Fruit fly (Drosophila melanogaster) ovary, adult (tissue): ENCODE results near the gene CG43702.

ENCODE experiments used
- CG17801 ChIP-seq: fragments of 200-800 bp; optimal IDR thresholded peaks from 2 replicates; lab custom pipeline; 2019; ENCODE audit warnings: missing biosample characterization, mild to moderate bottlenecking, missing genetic modification characterization, moderate library complexity; ENCODE audit not compliant: partially characterized antibody

CG43702 gene

dm6 chr3L:21319957-21320356, 21.5 kb downstream of the CG43702 start:
- TF ChIP-seq CG17801 (GFP tag; lab: Kevin White, UChicago) = no peak

dm6 chr3L:21321807-21322503, 23.5 kb downstream of the CG43702 start:
- TF ChIP-seq CG17801 (GFP tag; lab: Kevin White, UChicago) = no peak

- TF ChIP-seq CG17801 (GFP tag; lab: Kevin White, UChicago) = no peak
These were observed 26.2 kb downstream of the CG43702 start for dm6 chr3L:21324724-21325123.

dm6 chr3L:21334999-21335631, 36.6 kb downstream of the CG43702 start, which contains the start of gene Tsr1:
Tsr1 (plus strand) TSS chr3L:21335215.
- no peak for TF ChIP-seq CG17801 (GFP tag; lab: Kevin White, UChicago)

dm6 chr3L:21342592-21342991, 44.1 kb downstream of the CG43702 start:
- TF ChIP-seq CG17801 (GFP tag; lab: Kevin White, UChicago) = no peak

dm6 chr3L:21343254-21344083, 45.0 kb downstream of the CG43702 start, which contains the start of the genes Tbc1d8-9 and CG32436:
Tbc1d8-9 (minus strand) TSS chr3L:21343716.
CG32436 (plus strand) TSS chr3L:21344033.
- peak; percentile 19 for TF ChIP-seq CG17801 (GFP tag; lab: Kevin White, UChicago)

- TF ChIP-seq CG17801 (GFP tag; lab: Kevin White, UChicago) = no peak
These were observed 48.2 kb downstream of the CG43702 start for dm6 chr3L:21346463-21347196.

dm6 chr3L:21347197-21347831, 48.8 kb downstream of the CG43702 start:
- no peak for TF ChIP-seq CG17801 (GFP tag; lab: Kevin White, UChicago)
